Worm (Caenorhabditis elegans) whole organism, L1 larva: ENCODE results near the gene spp-12.

Experiments used
- C04F5.9 ChIP-seq: sonication (generic microtip); optimal IDR thresholded peaks from 2 replicates; lab custom pipeline; 2016; ENCODE audit warnings: missing genetic modification characterization, missing compliant biosample characterization
- C34B4.2 ChIP-seq: sonication (generic microtip); optimal IDR thresholded peaks from 2 replicates; lab custom pipeline; 2017; ENCODE audit warnings: mild to moderate bottlenecking, missing genetic modification characterization, missing compliant biosample characterization
- F16B12.6 ChIP-seq: fragments of 150-350 bp; optimal IDR thresholded peaks from 2 replicates; lab custom pipeline; 2014; ENCODE audit warnings: missing biosample characterization, missing genetic modification characterization
- Y116A8C.19 ChIP-seq: sonication (generic microtip); optimal IDR thresholded peaks from 2 replicates; lab custom pipeline; 2016; ENCODE audit warnings: missing compliant biosample characterization, missing genetic modification characterization, borderline replicate concordance
- blmp-1 ChIP-seq: fragments of 150-350 bp; optimal IDR thresholded peaks from 2 replicates; lab custom pipeline; 2014; ENCODE audit warnings: missing biosample characterization, missing genetic modification characterization
- ceh-8 ChIP-seq: fragments of 200-800 bp; sonication (Bioruptor generic); optimal IDR thresholded peaks from 2 replicates; lab custom pipeline; 2018; ENCODE audit warnings: mild to moderate bottlenecking, missing genetic modification characterization, moderate library complexity, missing compliant biosample characterization
- ceh-88 ChIP-seq: fragments of 200-800 bp; sonication (Bioruptor generic); IDR thresholded peaks from 2 replicates; pipeline ENCODE4 v1.3.6; 2022; ENCODE audit warnings: missing genetic modification characterization, missing compliant biosample characterization
- dpl-1 ChIP-seq, 3 experiments: fragments of 150-350 bp in 2 of 3; sonication (generic microtip) in 1 of 3; optimal IDR thresholded peaks; 2 replicates each; lab custom pipeline; 2014 to 2017; ENCODE audit warnings: missing biosample characterization in 3 of 3, missing genetic modification characterization in 3 of 3, missing genetic modification reagents in 3 of 3
- elt-2 ChIP-seq: sonication (generic microtip); optimal IDR thresholded peaks from 2 replicates; lab custom pipeline; 2016; ENCODE audit warnings: missing genetic modification characterization, mild to moderate bottlenecking, inconsistent platforms, missing compliant biosample characterization, missing genetic modification reagents
- elt-3 ChIP-seq, 6 experiments: fragments of 150-350 bp in 1 of 6; sonication (generic microtip); optimal IDR thresholded peaks; 2 replicates each; lab custom pipeline; 2017 to 2018; ENCODE audit warnings: missing biosample characterization in 6 of 6, missing genetic modification characterization in 6 of 6, inconsistent platforms in 1 of 6
- hlh-17 ChIP-seq: fragments of 200-800 bp; sonication (Bioruptor generic); optimal IDR thresholded peaks from 2 replicates; lab custom pipeline; 2018; ENCODE audit warnings: missing genetic modification characterization, mild to moderate bottlenecking, missing compliant biosample characterization, moderate library complexity, borderline replicate concordance
- irx-1 ChIP-seq: sonication (generic microtip); optimal IDR thresholded peaks from 2 replicates; lab custom pipeline; 2016; ENCODE audit warnings: missing genetic modification characterization, missing compliant biosample characterization
- jun-1 ChIP-seq: fragments of 150-350 bp; optimal IDR thresholded peaks from 2 replicates; lab custom pipeline; 2014; ENCODE audit warnings: missing biosample characterization, missing genetic modification reagents, missing genetic modification characterization
- lin-14 ChIP-seq: fragments of 200-800 bp; sonication (Bioruptor generic); optimal IDR thresholded peaks from 2 replicates; lab custom pipeline; 2018; ENCODE audit warnings: mild to moderate bottlenecking, missing genetic modification characterization, moderate library complexity, missing compliant biosample characterization
- lin-35 ChIP-seq, 2 experiments: fragments of 150-350 bp; optimal IDR thresholded peaks; 2 replicates each; lab custom pipeline; 2014; ENCODE audit warnings: missing biosample characterization in 2 of 2, missing genetic modification characterization in 2 of 2, missing genetic modification reagents in 2 of 2
- lsy-2 ChIP-seq, 2 experiments: fragments of 150-350 bp; optimal IDR thresholded peaks; 2 replicates each; lab custom pipeline; 2014; ENCODE audit warnings: missing biosample characterization in 2 of 2, missing genetic modification characterization in 2 of 2
- mdl-1 ChIP-seq, 2 experiments: fragments of 150-350 bp; optimal IDR thresholded peaks; 2 replicates each; lab custom pipeline; 2014 to 2017; ENCODE audit warnings: missing biosample characterization in 2 of 2, missing genetic modification characterization in 2 of 2, inconsistent platforms in 1 of 2
- mef-2 ChIP-seq: fragments of 150-350 bp; optimal IDR thresholded peaks from 2 replicates; lab custom pipeline; 2014; ENCODE audit warnings: missing biosample characterization, missing genetic modification characterization
- mep-1 ChIP-seq: fragments of 150-350 bp; optimal IDR thresholded peaks from 2 replicates; lab custom pipeline; 2014; ENCODE audit warnings: missing biosample characterization, missing genetic modification characterization
- nhr-20 ChIP-seq: sonication (generic microtip); optimal IDR thresholded peaks from 2 replicates; lab custom pipeline; 2016; ENCODE audit warnings: mild to moderate bottlenecking, missing genetic modification characterization, missing compliant biosample characterization
- nhr-28 ChIP-seq: fragments of 150-350 bp; optimal IDR thresholded peaks from 2 replicates; lab custom pipeline; 2014; ENCODE audit warnings: missing biosample characterization, missing genetic modification characterization
- nhr-71 ChIP-seq: sonication (generic microtip); optimal IDR thresholded peaks from 2 replicates; lab custom pipeline; 2016; ENCODE audit warnings: mild to moderate bottlenecking, missing genetic modification characterization, moderate library complexity, missing compliant biosample characterization
- nhr-76 ChIP-seq: sonication (generic microtip); optimal IDR thresholded peaks from 2 replicates; lab custom pipeline; 2017; ENCODE audit warnings: missing biosample characterization, missing genetic modification characterization
- nhr-77 ChIP-seq: fragments of 150-350 bp; optimal IDR thresholded peaks from 2 replicates; lab custom pipeline; 2014; ENCODE audit warnings: missing biosample characterization, missing genetic modification characterization
- nhr-85 ChIP-seq: sonication (generic microtip); peaks from one replicate; lab custom pipeline; 2016; ENCODE audit warnings: missing genetic modification characterization, inconsistent platforms, missing compliant biosample characterization
- nhr-90 ChIP-seq: sonication (generic microtip); optimal IDR thresholded peaks from 2 replicates; lab custom pipeline; 2016; ENCODE audit warnings: mild to moderate bottlenecking, missing genetic modification characterization, missing compliant biosample characterization; ENCODE audit not compliant: poor library complexity
- pag-3 ChIP-seq: sonication (generic microtip); optimal IDR thresholded peaks from 2 replicates; lab custom pipeline; 2017; ENCODE audit warnings: missing genetic modification characterization, mild to moderate bottlenecking, missing compliant biosample characterization, antibody characterized with exemption, borderline replicate concordance; ENCODE audit not compliant: insufficient read depth
- pqm-1 ChIP-seq: sonication (generic microtip); optimal IDR thresholded peaks from 3 replicates; lab custom pipeline; 2017; ENCODE audit warnings: missing biosample characterization, missing genetic modification characterization
- rnt-1 ChIP-seq: sonication (generic microtip); optimal IDR thresholded peaks from 2 replicates; lab custom pipeline; 2016; ENCODE audit warnings: mild to moderate bottlenecking, missing genetic modification characterization, moderate library complexity, missing compliant biosample characterization
- snu-23 ChIP-seq: sonication (generic microtip); optimal IDR thresholded peaks from 2 replicates; lab custom pipeline; 2016; ENCODE audit warnings: missing genetic modification characterization, missing compliant biosample characterization
- swsn-7 ChIP-seq: sonication (generic microtip); optimal IDR thresholded peaks from 2 replicates; lab custom pipeline; 2016; ENCODE audit warnings: missing genetic modification characterization, missing compliant biosample characterization
- tbx-2 ChIP-seq: sonication (generic microtip); optimal IDR thresholded peaks from 2 replicates; lab custom pipeline; 2016; ENCODE audit warnings: missing genetic modification characterization, missing compliant biosample characterization
- tlp-1 ChIP-seq: fragments of 150-350 bp; optimal IDR thresholded peaks from 2 replicates; lab custom pipeline; 2014; ENCODE audit warnings: missing biosample characterization, missing genetic modification characterization
- unc-130 ChIP-seq: fragments of 150-350 bp; optimal IDR thresholded peaks from 2 replicates; lab custom pipeline; 2017; ENCODE audit warnings: missing biosample characterization, missing genetic modification characterization, inconsistent platforms
- unc-98 ChIP-seq: fragments of 200-800 bp; sonication (Bioruptor generic); IDR thresholded peaks from 2 replicates; pipeline ENCODE4 v1.3.6; 2022; ENCODE audit warnings: missing genetic modification characterization, missing compliant biosample characterization
- vab-15 ChIP-seq: sonication (generic microtip); optimal IDR thresholded peaks from 2 replicates; lab custom pipeline; 2017; ENCODE audit warnings: missing genotype, mild to moderate bottlenecking, missing genetic modification characterization, missing compliant biosample characterization
- zag-1 ChIP-seq: fragments of 150-350 bp; optimal IDR thresholded peaks from 2 replicates; lab custom pipeline; 2014; ENCODE audit warnings: missing biosample characterization, missing genetic modification characterization

The spp-12 gene

DNA sequence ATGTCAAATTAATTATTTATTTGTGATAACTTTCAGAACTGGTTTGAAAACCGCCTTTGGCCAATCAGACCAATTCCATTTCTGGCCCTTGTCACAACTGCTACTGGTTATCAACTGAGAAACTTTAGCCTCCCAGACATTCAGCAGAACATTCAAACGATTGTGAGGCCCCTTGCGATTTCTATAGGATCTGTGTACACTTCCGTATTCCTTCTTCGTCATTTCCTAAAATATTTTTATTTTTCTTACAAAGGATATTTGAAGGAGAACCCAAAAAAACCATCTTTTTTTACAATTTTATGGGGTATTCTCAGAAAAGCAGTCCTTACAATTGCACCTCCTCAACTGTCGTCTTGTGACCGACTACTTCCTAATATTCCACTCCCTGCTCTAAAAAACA, 16.3 kb upstream of the spp-12 start:
- TF ChIP-seq vab-15 (tag; lab: Kevin White, UChicago) (no peak), swsn-7 (no peak), nhr-85 (tag; lab: Kevin White, UChicago) (peak; percentile 1), nhr-28 (tag; lab: Kevin White, UChicago) (no peak), ceh-88 (no peak), C34B4.2 (tag; lab: Kevin White, UChicago) (no peak)
- TF ChIP-seq, all 84 proteins: peak for 1

- TF ChIP-seq lsy-2 (tag; optimal IDR thresholded peaks at IDR 0.05; lab: Kevin White, UChicago): no peak
- no peak for TF ChIP-seq mef-2 (tag; lab: Kevin White, UChicago)
- no peak for TF ChIP-seq unc-130
- no peak for TF ChIP-seq pqm-1 (tag; lab: Kevin White, UChicago)
- no peak for TF ChIP-seq jun-1
- no peak for TF ChIP-seq elt-2 (tag; lab: Kevin White, UChicago)
Observed at ce11 chrV:13876529-13876928, 13.1 kb upstream of the spp-12 start, which contains the start of gene T22G5.1. Gene T22G5.1, plus strand, starts transcription at chrV:13876829.

- peak; percentile 28 for TF ChIP-seq nhr-85 (tag; lab: Kevin White, UChicago)
- TF ChIP-seq snu-23 (GFP tag; lab: Kevin White, UChicago): peak; percentile 7
- peak in 1 of 2 experiments; percentile 13 for TF ChIP-seq mdl-1 (tag; optimal IDR thresholded peaks at IDR 0.05; lab: Kevin White, UChicago)
- TF ChIP-seq unc-98 (GFP tag; lab: Robert Waterston, UW): no peak
- peak; percentile 46 for TF ChIP-seq lin-14 (GFP tag; lab: Kevin White, UChicago)
- peak; percentile 48 for TF ChIP-seq blmp-1 (tag; lab: Kevin White, UChicago)
- TF ChIP-seq mep-1: no peak
- peak; percentile 42 for TF ChIP-seq pag-3
- TF ChIP-seq dpl-1 (GFP tag; optimal IDR thresholded peaks at IDR 0.05; lab: Kevin White, UChicago): peak in 1 of 3 experiments; percentile 35
- peak in 3 of 6 experiments; percentile 24 to 59 (median 31) for TF ChIP-seq elt-3 (tag; optimal IDR thresholded peaks at IDR 0.05; lab: Kevin White, UChicago)
- TF ChIP-seq F16B12.6 (tag; lab: Kevin White, UChicago): no peak
- TF ChIP-seq tlp-1 (tag; lab: Kevin White, UChicago): no peak
- no peak for TF ChIP-seq rnt-1 (tag; lab: Kevin White, UChicago)
- peak; percentile 48 for TF ChIP-seq nhr-20 (tag; lab: Kevin White, UChicago)
- TF ChIP-seq lin-35 (GFP tag; optimal IDR thresholded peaks at IDR 0.05; lab: Kevin White, UChicago): peak in 1 of 2 experiments; percentile 20
- TF ChIP-seq nhr-76: no peak
- TF ChIP-seq tbx-2 (tag; lab: Kevin White, UChicago): no peak
- TF ChIP-seq nhr-71 (tag; lab: Kevin White, UChicago): peak; percentile 26
- no peak for TF ChIP-seq lsy-2 (tag; optimal IDR thresholded peaks at IDR 0.05; lab: Kevin White, UChicago)
- peak; percentile 76 for TF ChIP-seq elt-2 (tag; lab: Kevin White, UChicago)
- TF ChIP-seq, all 84 proteins: peak for 12
Observed at ce11 chrV:13878226-13878625, 11.4 kb upstream of the spp-12 start.

ce11 chrV:13879241-13879640, 10.4 kb upstream of the spp-12 start, which contains the start of gene lbp-7:
Gene lbp-7, plus strand, starts transcription at chrV:13879552.
- TF ChIP-seq ceh-8: no peak
- TF ChIP-seq Y116A8C.19 (tag; lab: Kevin White, UChicago): no peak
- no peak for TF ChIP-seq C04F5.9
- TF ChIP-seq nhr-77 (tag; lab: Kevin White, UChicago): no peak
- TF ChIP-seq hlh-17 (GFP tag; lab: Kevin White, UChicago): no peak
- no peak for TF ChIP-seq nhr-90 (tag; lab: Kevin White, UChicago)
- TF ChIP-seq tlp-1 (tag; lab: Kevin White, UChicago): peak; percentile 8
- TF ChIP-seq elt-2 (tag; lab: Kevin White, UChicago): peak; percentile 86
- no peak for TF ChIP-seq irx-1 (tag; lab: Kevin White, UChicago)
- TF ChIP-seq zag-1 (tag; lab: Kevin White, UChicago): no peak
- TF ChIP-seq nhr-20 (tag; lab: Kevin White, UChicago): peak; percentile 5
